Worm (Caenorhabditis elegans) whole organism, L2 larva: ENCODE measurements around the gene clec-239.

Source experiments
- C34F6.9 ChIP-seq: fragments of 150-350 bp; optimal IDR thresholded peaks from 2 replicates; lab custom pipeline; 2014; ENCODE audit warnings: missing biosample characterization, missing genetic modification characterization
- F13H6.1 ChIP-seq: sonication (generic microtip); optimal IDR thresholded peaks from 2 replicates; lab custom pipeline; 2016; ENCODE audit warnings: missing genetic modification characterization, missing compliant biosample characterization
- Y55F3AM.14 ChIP-seq: fragments of 200-800 bp; sonication (Bioruptor generic); optimal IDR thresholded peaks from 2 replicates; lab custom pipeline; 2018; ENCODE audit warnings: mild to moderate bottlenecking, missing genetic modification characterization, missing compliant biosample characterization
- ZK546.5 ChIP-seq: sonication (generic microtip); optimal IDR thresholded peaks from 2 replicates; lab custom pipeline; 2017; ENCODE audit warnings: missing biosample characterization, missing genetic modification characterization
- alr-1 ChIP-seq: fragments of 150-350 bp; optimal IDR thresholded peaks from 2 replicates; lab custom pipeline; 2014; ENCODE audit warnings: missing biosample characterization, missing genetic modification characterization
- ama-1 ChIP-seq: fragments of 150-350 bp; optimal IDR thresholded peaks from 2 replicates; lab custom pipeline; 2018; ENCODE audit warnings: inconsistent platforms
- blmp-1 ChIP-seq: sonication (generic microtip); optimal IDR thresholded peaks from 2 replicates; lab custom pipeline; 2017; ENCODE audit warnings: missing genetic modification characterization, mild to moderate bottlenecking, missing compliant biosample characterization, antibody characterized with exemption, moderate library complexity; ENCODE audit not compliant: insufficient read depth
- crh-2 ChIP-seq: sonication (generic microtip); optimal IDR thresholded peaks from 2 replicates; lab custom pipeline; 2017; ENCODE audit warnings: missing biosample characterization, missing genetic modification characterization
- dmd-4 ChIP-seq: sonication (generic microtip); optimal IDR thresholded peaks from 2 replicates; lab custom pipeline; 2017; ENCODE audit warnings: missing biosample characterization, missing genetic modification characterization
- elt-1 ChIP-seq: fragments of 150-350 bp; optimal IDR thresholded peaks from 2 replicates; lab custom pipeline; 2014; ENCODE audit warnings: missing biosample characterization, missing genetic modification characterization
- elt-3 ChIP-seq: sonication (generic microtip); optimal IDR thresholded peaks from 2 replicates; lab custom pipeline; 2017; ENCODE audit warnings: missing biosample characterization, missing genetic modification characterization
- fos-1 ChIP-seq: fragments of 150-350 bp; optimal IDR thresholded peaks from 2 replicates; lab custom pipeline; 2014; ENCODE audit warnings: missing biosample characterization, missing genetic modification characterization
- lin-13 ChIP-seq: fragments of 150-350 bp; optimal IDR thresholded peaks from 2 replicates; lab custom pipeline; 2014; ENCODE audit warnings: missing biosample characterization, missing genetic modification reagents, missing genetic modification characterization
- lin-39 ChIP-seq: fragments of 150-350 bp; optimal IDR thresholded peaks from 2 replicates; lab custom pipeline; 2014; ENCODE audit warnings: missing biosample characterization, missing genetic modification reagents, missing genetic modification characterization
- lsy-2 ChIP-seq, 2 experiments: fragments of 150-350 bp in 1 of 2; sonication (generic microtip) in 1 of 2; optimal IDR thresholded peaks; 2 replicates each; lab custom pipeline; 2014 to 2017; ENCODE audit warnings: missing biosample characterization in 2 of 2, missing genetic modification characterization in 2 of 2
- mdl-1 ChIP-seq, 2 experiments: fragments of 150-350 bp in 1 of 2; sonication (generic microtip) in 1 of 2; optimal IDR thresholded peaks; 2 replicates each; lab custom pipeline; 2017; ENCODE audit warnings: missing biosample characterization in 2 of 2, missing genetic modification characterization in 2 of 2
- nhr-10 ChIP-seq: sonication (generic microtip); optimal IDR thresholded peaks from 2 replicates; lab custom pipeline; 2017; ENCODE audit warnings: missing biosample characterization, missing genetic modification characterization
- nhr-12 ChIP-seq: fragments of 150-350 bp; optimal IDR thresholded peaks from 2 replicates; lab custom pipeline; 2014; ENCODE audit warnings: missing biosample characterization, missing genetic modification characterization
- nhr-23 ChIP-seq: fragments of 150-350 bp; optimal IDR thresholded peaks from 2 replicates; lab custom pipeline; 2014; ENCODE audit warnings: missing biosample characterization, missing genetic modification reagents, missing genetic modification characterization
- nhr-77 ChIP-seq: fragments of 150-350 bp; optimal IDR thresholded peaks from 2 replicates; lab custom pipeline; 2014; ENCODE audit warnings: missing biosample characterization, missing genetic modification characterization
- peb-1 ChIP-seq: fragments of 150-350 bp; optimal IDR thresholded peaks from 2 replicates; lab custom pipeline; 2014; ENCODE audit warnings: missing biosample characterization, missing genetic modification characterization
- sem-4 ChIP-seq: fragments of 150-350 bp; optimal IDR thresholded peaks from 2 replicates; lab custom pipeline; 2014; ENCODE audit warnings: missing biosample characterization, missing genetic modification reagents, missing genetic modification characterization
- skn-1 ChIP-seq: sonication (generic microtip); optimal IDR thresholded peaks from 2 replicates; lab custom pipeline; 2017; ENCODE audit warnings: missing biosample characterization, missing genetic modification characterization
- sma-3 ChIP-seq: sonication (generic microtip); optimal IDR thresholded peaks from 2 replicates; lab custom pipeline; 2016; ENCODE audit warnings: missing genetic modification reagents, missing genetic modification characterization, missing compliant biosample characterization
- snpc-4 ChIP-seq: fragments of 150-350 bp; optimal IDR thresholded peaks from 2 replicates; lab custom pipeline; 2014; ENCODE audit warnings: missing biosample characterization, missing genetic modification characterization
- unc-39 ChIP-seq: fragments of 150-350 bp; optimal IDR thresholded peaks from 2 replicates; lab custom pipeline; 2014; ENCODE audit warnings: missing biosample characterization, missing genetic modification characterization
- unc-55 ChIP-seq: fragments of 150-350 bp; sonication (generic microtip); optimal IDR thresholded peaks from 3 replicates; lab custom pipeline; 2014; ENCODE audit warnings: missing biosample characterization, missing genetic modification reagents, missing genetic modification characterization
- unc-62 ChIP-seq: fragments of 150-350 bp; optimal IDR thresholded peaks from 2 replicates; lab custom pipeline; 2014; ENCODE audit warnings: missing biosample characterization, missing genetic modification reagents, missing genetic modification characterization
- ztf-11 ChIP-seq: sonication (generic microtip); optimal IDR thresholded peaks from 2 replicates; lab custom pipeline; 2017; ENCODE audit warnings: missing biosample characterization, missing genetic modification characterization
- ztf-4 ChIP-seq: fragments of 150-350 bp; optimal IDR thresholded peaks from 2 replicates; lab custom pipeline; 2014; ENCODE audit warnings: missing biosample characterization, missing genetic modification characterization

The clec-239 gene

ce11 chrV:16987035-16987434, 30.7 kb downstream of the clec-239 start, which contains the start of gene Y102A5C.40:
Gene Y102A5C.40, minus strand, starts transcription at chrV:16987135.
- TF ChIP-seq dmd-4 (tag; lab: Kevin White, UChicago), result no peak

- TF ChIP-seq sem-4 (tag; lab: Kevin White, UChicago) (no peak), skn-1 (tag; lab: Kevin White, UChicago) (no peak), alr-1 (tag; lab: Kevin White, UChicago) (no peak), unc-55 (GFP tag; lab: Kevin White, UChicago) (no peak), peb-1 (tag; lab: Kevin White, UChicago) (no peak), nhr-23 (tag; lab: Kevin White, UChicago) (no peak), unc-62 (GFP tag; lab: Kevin White, UChicago) (no peak), snpc-4 (no peak), Y55F3AM.14 (GFP tag; lab: Kevin White, UChicago) (no peak), blmp-1 (tag; lab: Kevin White, UChicago) (no peak), lin-13 (GFP tag; lab: Kevin White, UChicago) (no peak), mdl-1 (tag; optimal IDR thresholded peaks at IDR 0.05; lab: Kevin White, UChicago) (no peak), lsy-2 (tag; optimal IDR thresholded peaks at IDR 0.05; lab: Kevin White, UChicago) (no peak), lin-39 (tag; lab: Kevin White, UChicago) (no peak), nhr-77 (tag; lab: Kevin White, UChicago) (no peak)
Measured at ce11 chrV:16987783-16988182, 31.5 kb downstream of the clec-239 start.

ce11 chrV:16988614-16989013, 32.3 kb downstream of the clec-239 start, which contains the start of gene Y102A5C.27:
Gene Y102A5C.27, minus strand, starts transcription at chrV:16988714.
- TF ChIP-seq ama-1 (lab: Kevin White, UChicago), result no peak
- TF ChIP-seq, all 48 proteins: peak for 0

ce11 chrV:16991734-16992133, 35.4 kb downstream of the clec-239 start, which contains the start of gene srz-95:
Gene srz-95, plus strand, starts transcription at chrV:16992034.
- no peak for TF ChIP-seq mdl-1 (tag; optimal IDR thresholded peaks at IDR 0.05; lab: Kevin White, UChicago)
- no peak for TF ChIP-seq nhr-10 (tag; lab: Kevin White, UChicago)
- TF ChIP-seq nhr-12 (tag; lab: Kevin White, UChicago), result no peak
- no peak for TF ChIP-seq ztf-11 (tag; lab: Kevin White, UChicago)
- no peak for TF ChIP-seq lin-39 (tag; lab: Kevin White, UChicago)
- no peak for TF ChIP-seq ztf-4 (tag; lab: Kevin White, UChicago)
- TF ChIP-seq Y55F3AM.14 (GFP tag; lab: Kevin White, UChicago), result no peak
- no peak for TF ChIP-seq blmp-1 (tag; lab: Kevin White, UChicago)
- TF ChIP-seq elt-1 (tag; lab: Kevin White, UChicago), result no peak
- no peak for TF ChIP-seq unc-39 (tag; lab: Kevin White, UChicago)
- no peak for TF ChIP-seq crh-2 (tag; lab: Kevin White, UChicago)
- TF ChIP-seq sma-3, result no peak
- no peak for TF ChIP-seq elt-3 (tag; lab: Kevin White, UChicago)
- TF ChIP-seq F13H6.1 (tag; lab: Kevin White, UChicago), result no peak
- TF ChIP-seq skn-1 (tag; lab: Kevin White, UChicago), result no peak
- TF ChIP-seq ama-1 (lab: Kevin White, UChicago), result no peak
- no peak for TF ChIP-seq peb-1 (tag; lab: Kevin White, UChicago)
- TF ChIP-seq C34F6.9 (tag; lab: Kevin White, UChicago), result no peak
- no peak for TF ChIP-seq unc-55 (GFP tag; lab: Kevin White, UChicago)

- no peak for TF ChIP-seq unc-55 (GFP tag; lab: Kevin White, UChicago)
- TF ChIP-seq peb-1 (tag; lab: Kevin White, UChicago), result no peak
- TF ChIP-seq unc-62 (GFP tag; lab: Kevin White, UChicago), result no peak
Measured at ce11 chrV:16992383-16992782, 36.1 kb downstream of the clec-239 start.

ce11 chrV:17000204-17000603, 43.9 kb downstream of the clec-239 start, which contains the start of gene str-217:
Gene str-217, minus strand, starts transcription at chrV:17000304.
- TF ChIP-seq ZK546.5 (tag; lab: Kevin White, UChicago), result no peak

- no peak for TF ChIP-seq lin-39 (tag; lab: Kevin White, UChicago)
- no peak for TF ChIP-seq elt-3 (tag; lab: Kevin White, UChicago)
- TF ChIP-seq nhr-12 (tag; lab: Kevin White, UChicago), result no peak
- TF ChIP-seq dmd-4 (tag; lab: Kevin White, UChicago), result no peak
- TF ChIP-seq lsy-2 (tag; optimal IDR thresholded peaks at IDR 0.05; lab: Kevin White, UChicago), result no peak
- no peak for TF ChIP-seq ZK546.5 (tag; lab: Kevin White, UChicago)
- no peak for TF ChIP-seq sem-4 (tag; lab: Kevin White, UChicago)
- TF ChIP-seq sma-3, result no peak
- no peak for TF ChIP-seq alr-1 (tag; lab: Kevin White, UChicago)
- no peak for TF ChIP-seq snpc-4
- TF ChIP-seq fos-1 (tag; lab: Kevin White, UChicago), result no peak
Measured at ce11 chrV:17000635-17001034, 44.3 kb downstream of the clec-239 start.
